Worm (Caenorhabditis elegans): Measurements from ENCODE around the gene epic-3.

DNA sequence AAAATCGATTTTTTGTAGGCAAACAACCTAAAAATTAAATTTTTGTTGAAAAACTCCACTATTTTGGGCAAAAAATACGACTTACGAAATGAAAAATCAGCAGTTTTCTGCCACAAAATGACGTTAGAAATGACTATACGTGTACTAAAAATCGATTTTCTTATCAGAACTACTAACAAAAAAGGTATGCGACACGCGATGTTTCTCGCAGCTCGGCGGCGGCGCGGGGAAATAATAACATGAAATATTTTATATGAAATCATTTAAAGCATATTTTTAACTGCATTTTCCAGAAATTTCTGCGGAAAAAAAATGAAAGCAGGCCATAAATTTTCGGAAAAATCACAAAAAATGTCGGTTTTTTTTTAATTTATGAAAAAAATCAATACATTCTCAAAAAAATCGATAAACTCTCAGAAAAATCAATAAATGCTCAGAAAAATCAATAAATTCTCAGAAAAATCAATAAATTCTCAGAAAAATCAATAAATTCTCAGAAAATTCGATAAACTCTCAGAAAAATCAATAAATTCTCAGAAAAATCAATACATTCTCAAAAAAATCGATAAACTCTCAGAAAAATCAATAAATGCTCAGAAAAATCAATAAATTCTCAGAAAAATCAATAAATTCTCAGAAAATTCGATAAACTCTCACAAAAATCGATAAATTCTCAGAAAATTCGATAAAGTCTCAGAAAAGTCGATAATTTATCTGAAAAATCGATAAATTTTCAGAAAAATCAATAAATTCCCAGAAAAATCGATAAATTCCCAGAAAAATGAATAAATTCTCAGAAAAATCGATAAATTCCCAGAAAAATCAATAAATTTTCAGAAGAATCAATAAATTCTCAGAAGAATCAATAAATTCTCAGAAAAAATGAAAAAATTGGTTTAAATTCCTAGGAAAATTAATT lies 16.2 kb upstream of the epic-3 start, which contains the start of gene ptpn-22:
- TF ChIP-seq flt-1 (GFP tag; IDR thresholded peaks at IDR 0.05) (no peak), ama-1 (optimal IDR thresholded peaks at IDR 0.05) (no peak), hnd-1 (tag; optimal IDR thresholded peaks at IDR 0.05) (no peak), aly-1 (tag; optimal IDR thresholded peaks at IDR 0.05) (no peak), F13C5.2 (tag; optimal IDR thresholded peaks at IDR 0.05) (no peak), scrt-1 (GFP tag; IDR thresholded peaks at IDR 0.05) (no peak)
